Worm (Caenorhabditis elegans) whole organism, L4 larva: ENCODE results near the gene B0496.1.

Experiments used
- D1046.2 ChIP-seq: fragments of 200-800 bp; sonication (Bioruptor generic); IDR thresholded peaks from 2 replicates; pipeline ENCODE4 v1.3.6; 2022; ENCODE audit warnings: missing genetic modification characterization, missing compliant biosample characterization
- F10B5.3 ChIP-seq: sonication (generic microtip); optimal IDR thresholded peaks from 2 replicates; lab custom pipeline; 2016; ENCODE audit warnings: mild to moderate bottlenecking, missing genetic modification characterization, missing compliant biosample characterization
- F26F4.8 ChIP-seq: fragments of 200-800 bp; sonication (Bioruptor generic); conservative IDR thresholded peaks from 2 replicates; pipeline ENCODE4 v1.3.6; 2022; ENCODE audit warnings: missing genetic modification characterization, missing compliant biosample characterization
- F49E8.2 ChIP-seq: sonication (generic microtip); optimal IDR thresholded peaks from 2 replicates; lab custom pipeline; 2016; ENCODE audit warnings: missing compliant biosample characterization, mild to moderate bottlenecking, missing genetic modification characterization, borderline replicate concordance
- T26A8.4 ChIP-seq: fragments of 200-800 bp; sonication (Bioruptor generic); IDR thresholded peaks from 2 replicates; pipeline ENCODE4 v1.3.6; 2022; ENCODE audit warnings: missing genetic modification characterization, missing compliant biosample characterization
- Y105C5A.15 ChIP-seq: fragments of 200-800 bp; sonication (Bioruptor generic); IDR thresholded peaks from 2 replicates; pipeline ENCODE4 v1.3.6; 2022; ENCODE audit warnings: missing genetic modification characterization, missing compliant biosample characterization
- Y75B8A.6 ChIP-seq: fragments of 200-800 bp; sonication (Bioruptor generic); IDR thresholded peaks from 2 replicates; pipeline ENCODE4 v1.3.6; 2022; ENCODE audit warnings: missing genetic modification reagents, missing genetic modification characterization, missing compliant biosample characterization
- ZK546.5 ChIP-seq, 2 experiments: sonication (generic microtip); optimal IDR thresholded peaks; 2 replicates each; lab custom pipeline; 2017; ENCODE audit warnings: missing biosample characterization in 2 of 2, missing genetic modification characterization in 2 of 2
- aly-2 ChIP-seq: sonication (generic microtip); optimal IDR thresholded peaks from 2 replicates; lab custom pipeline; 2018; ENCODE audit warnings: missing biosample characterization, missing genetic modification characterization
- ama-1 ChIP-seq: fragments of 150-350 bp; optimal IDR thresholded peaks from 2 replicates; lab custom pipeline; 2014; ENCODE audit warnings: inconsistent platforms, mixed read lengths
- ceh-28 ChIP-seq: fragments of 150-350 bp; optimal IDR thresholded peaks from 2 replicates; lab custom pipeline; 2014; ENCODE audit warnings: missing biosample characterization, missing genetic modification reagents, missing genetic modification characterization
- ceh-44 ChIP-seq: fragments of 200-800 bp; sonication (Bioruptor generic); IDR thresholded peaks from 2 replicates; pipeline ENCODE4 v1.3.6; 2022; ENCODE audit warnings: missing genetic modification reagents, missing genetic modification characterization, missing compliant biosample characterization
- cey-2 ChIP-seq: sonication (generic microtip); optimal IDR thresholded peaks from 3 replicates; lab custom pipeline; 2017; ENCODE audit warnings: missing genetic modification characterization, mild to moderate bottlenecking, missing compliant biosample characterization, antibody characterized with exemption, borderline replicate concordance; ENCODE audit not compliant: insufficient read depth
- ctbp-1 ChIP-seq: fragments of 200-800 bp; sonication (Bioruptor generic); IDR thresholded peaks from 2 replicates; pipeline ENCODE4 v1.3.6; 2022; ENCODE audit warnings: missing genetic modification reagents, missing genetic modification characterization, missing compliant biosample characterization
- daf-12 ChIP-seq: fragments of 150-350 bp; optimal IDR thresholded peaks from 2 replicates; lab custom pipeline; 2014; ENCODE audit warnings: missing biosample characterization, missing genetic modification reagents, missing genetic modification characterization
- daf-16 ChIP-seq, 3 experiments: sonication (generic microtip); optimal IDR thresholded peaks; 2 replicates each; lab custom pipeline; 2016 to 2017; ENCODE audit warnings: missing genetic modification characterization in 3 of 3, missing genetic modification reagents in 3 of 3, mild to moderate bottlenecking in 2 of 3, missing compliant biosample characterization in 2 of 3, missing biosample characterization in 1 of 3, moderate library complexity in 1 of 3
- daf-8 ChIP-seq: fragments of 200-800 bp; sonication (Bioruptor generic); IDR thresholded peaks from 2 replicates; pipeline ENCODE4 v1.3.6; 2022; ENCODE audit warnings: missing genetic modification characterization, missing compliant biosample characterization
- dpl-1 ChIP-seq: fragments of 150-350 bp; optimal IDR thresholded peaks from 2 replicates; lab custom pipeline; 2014; ENCODE audit warnings: missing biosample characterization, missing genetic modification reagents, missing genetic modification characterization
- egl-43 ChIP-seq: fragments of 200-800 bp; sonication (Bioruptor generic); IDR thresholded peaks from 2 replicates; pipeline ENCODE4 v1.3.6; 2022; ENCODE audit warnings: missing genetic modification reagents, missing genetic modification characterization, missing compliant biosample characterization
- fkh-10 ChIP-seq: fragments of 150-350 bp; optimal IDR thresholded peaks from 2 replicates; lab custom pipeline; 2014; ENCODE audit warnings: missing biosample characterization, missing genetic modification reagents, missing genetic modification characterization
- fos-1 ChIP-seq: fragments of 150-350 bp; optimal IDR thresholded peaks from 2 replicates; lab custom pipeline; 2014; ENCODE audit warnings: missing biosample characterization, missing genetic modification characterization
- gei-8 ChIP-seq: fragments of 200-800 bp; sonication (Bioruptor generic); optimal IDR thresholded peaks from 2 replicates; lab custom pipeline; 2018; ENCODE audit warnings: mild to moderate bottlenecking, missing genetic modification characterization, missing compliant biosample characterization
- hlh-11 ChIP-seq: fragments of 200-800 bp; sonication (Bioruptor generic); optimal IDR thresholded peaks from 2 replicates; lab custom pipeline; 2018; ENCODE audit warnings: mild to moderate bottlenecking, missing genetic modification characterization, missing compliant biosample characterization
- jun-1 ChIP-seq: fragments of 150-350 bp; optimal IDR thresholded peaks from 2 replicates; lab custom pipeline; 2014; ENCODE audit warnings: missing biosample characterization, missing genetic modification reagents, missing genetic modification characterization
- lim-7 ChIP-seq: fragments of 200-800 bp; sonication (Bioruptor generic); IDR thresholded peaks from 2 replicates; pipeline ENCODE4 v1.3.6; 2022; ENCODE audit warnings: missing genetic modification characterization, missing compliant biosample characterization
- lin-1 ChIP-seq: fragments of 200-800 bp; sonication (Bioruptor generic); IDR thresholded peaks from 2 replicates; pipeline ENCODE4 v1.3.6; 2022; ENCODE audit warnings: missing genetic modification reagents, missing genetic modification characterization, missing compliant biosample characterization
- lin-15B ChIP-seq: fragments of 150-350 bp; sonication (generic microtip); optimal IDR thresholded peaks from 3 replicates; lab custom pipeline; 2014; ENCODE audit warnings: missing biosample characterization, missing genetic modification characterization
- lin-29 ChIP-seq: fragments of 200-800 bp; sonication (Bioruptor generic); IDR thresholded peaks from 2 replicates; pipeline ENCODE4 v1.3.6; 2022; ENCODE audit warnings: missing genetic modification reagents, missing genetic modification characterization, missing compliant biosample characterization
- lir-3 ChIP-seq: sonication (generic microtip); optimal IDR thresholded peaks from 2 replicates; lab custom pipeline; 2016; ENCODE audit warnings: mild to moderate bottlenecking, missing genetic modification characterization, missing compliant biosample characterization
- nhr-102 ChIP-seq: sonication (generic microtip); optimal IDR thresholded peaks from 2 replicates; lab custom pipeline; 2016; ENCODE audit warnings: mild to moderate bottlenecking, missing genetic modification characterization, moderate library complexity, missing compliant biosample characterization
- nhr-11 ChIP-seq: fragments of 150-350 bp; optimal IDR thresholded peaks from 2 replicates; lab custom pipeline; 2014; ENCODE audit warnings: missing biosample characterization, missing genetic modification characterization
- nhr-237 ChIP-seq: sonication (generic microtip); optimal IDR thresholded peaks from 2 replicates; lab custom pipeline; 2017; ENCODE audit warnings: missing biosample characterization, missing genetic modification characterization
- nhr-28 ChIP-seq: fragments of 150-350 bp; optimal IDR thresholded peaks from 2 replicates; lab custom pipeline; 2014; ENCODE audit warnings: missing biosample characterization, missing genetic modification characterization
- nhr-76 ChIP-seq: fragments of 150-350 bp; optimal IDR thresholded peaks from 2 replicates; lab custom pipeline; 2014; ENCODE audit warnings: missing biosample characterization, missing genetic modification characterization
- nhr-77 ChIP-seq: fragments of 150-350 bp; optimal IDR thresholded peaks from 2 replicates; lab custom pipeline; 2014; ENCODE audit warnings: missing biosample characterization, missing genetic modification characterization
- rbr-2 ChIP-seq: sonication (generic microtip); optimal IDR thresholded peaks from 2 replicates; lab custom pipeline; 2016; ENCODE audit warnings: missing genotype, missing genetic modification characterization, missing compliant biosample characterization
- sdz-12 ChIP-seq: fragments of 200-800 bp; sonication (Bioruptor generic); optimal IDR thresholded peaks from 2 replicates; lab custom pipeline; 2018; ENCODE audit warnings: mild to moderate bottlenecking, missing genetic modification characterization, missing compliant biosample characterization
- snpc-1.2 ChIP-seq: fragments of 200-800 bp; sonication (Bioruptor generic); IDR thresholded peaks from 2 replicates; pipeline ENCODE4 v1.3.6; 2022; ENCODE audit warnings: missing genetic modification reagents, missing genetic modification characterization, missing compliant biosample characterization
- spr-3 ChIP-seq: fragments of 200-800 bp; sonication (Bioruptor generic); optimal IDR thresholded peaks from 2 replicates; lab custom pipeline; 2018; ENCODE audit warnings: mild to moderate bottlenecking, missing genetic modification characterization, missing compliant biosample characterization
- tag-97 ChIP-seq: fragments of 200-800 bp; sonication (Bioruptor generic); IDR thresholded peaks from 2 replicates; pipeline ENCODE4 v1.3.6; 2022; ENCODE audit warnings: missing genetic modification characterization, missing compliant biosample characterization
- tra-1 ChIP-seq: fragments of 200-800 bp; sonication (Bioruptor generic); IDR thresholded peaks from 2 replicates; pipeline ENCODE4 v1.3.6; 2022; ENCODE audit warnings: missing genetic modification reagents, missing genetic modification characterization, missing compliant biosample characterization
- unc-130 ChIP-seq: sonication (generic microtip); optimal IDR thresholded peaks from 2 replicates; lab custom pipeline; 2016; ENCODE audit warnings: missing genetic modification reagents, missing genetic modification characterization, missing compliant biosample characterization
- vab-7 ChIP-seq: fragments of 200-800 bp; sonication (Bioruptor generic); IDR thresholded peaks from 2 replicates; pipeline ENCODE4 v1.3.6; 2022; ENCODE audit warnings: missing genetic modification reagents, missing genetic modification characterization, missing compliant biosample characterization
- zfp-2 ChIP-seq: sonication (generic microtip); optimal IDR thresholded peaks from 2 replicates; lab custom pipeline; 2016; ENCODE audit warnings: mild to moderate bottlenecking, missing genetic modification characterization, missing compliant biosample characterization
- zfp-3 ChIP-seq: fragments of 200-800 bp; sonication (Bioruptor generic); conservative IDR thresholded peaks from 2 replicates; pipeline ENCODE4 v1.3.6; 2022; ENCODE audit warnings: missing genetic modification reagents, missing genetic modification characterization, missing compliant biosample characterization
- zip-11 ChIP-seq: fragments of 200-800 bp; sonication (Bioruptor generic); IDR thresholded peaks from 2 replicates; pipeline ENCODE4 v1.3.6; 2022; ENCODE audit warnings: missing genetic modification characterization, missing compliant biosample characterization

Gene B0496.1

ce11 chrIV:7485565-7486200, 39.6 kb downstream of the B0496.1 start:
- TF ChIP-seq Y105C5A.15 (GFP tag; lab: Robert Waterston, UW) (peak; percentile 32; the same call in 1 of the 2 replicates), F49E8.2 (tag; lab: Kevin White, UChicago) (peak; percentile 14), D1046.2 (GFP tag; lab: Robert Waterston, UW) (0 out of 2 replicates have a peak, but pooled peaks have one; percentile 8), F26F4.8 (GFP tag; lab: Robert Waterston, UW) (peak; percentile 64; the same call in 1 of the 2 replicates), egl-43 (GFP tag; lab: Robert Waterston, UW) (peak; percentile 60; the same call in 1 of the 2 replicates), lim-7 (GFP tag; lab: Robert Waterston, UW) (peak; percentile 23; the same call in 1 of the 2 replicates)

- TF ChIP-seq tra-1 (GFP tag; lab: Robert Waterston, UW) (0 out of 2 replicates have a peak, but pooled peaks have one; percentile 43), snpc-1.2 (GFP tag; lab: Robert Waterston, UW) (peak; percentile 68), nhr-76 (tag; lab: Kevin White, UChicago) (no peak), D1046.2 (GFP tag; lab: Robert Waterston, UW) (0 out of 2 replicates have a peak, but pooled peaks have one; percentile 40), aly-2 (tag; lab: Kevin White, UChicago) (no peak), spr-3 (no peak), nhr-77 (tag; lab: Kevin White, UChicago) (peak; percentile 20), fkh-10 (GFP tag; lab: Kevin White, UChicago) (no peak), dpl-1 (GFP tag; lab: Kevin White, UChicago) (peak; percentile 42), jun-1 (tag; lab: Kevin White, UChicago) (no peak), ctbp-1 (GFP tag; lab: Robert Waterston, UW) (no peak), F10B5.3 (peak; percentile 72), ama-1 (no peak), lin-29 (GFP tag; lab: Robert Waterston, UW) (no peak), cey-2 (tag; lab: Kevin White, UChicago) (no peak), ceh-28 (tag; lab: Kevin White, UChicago) (no peak), lin-15B (tag; lab: Kevin White, UChicago) (no peak), nhr-237 (tag; lab: Kevin White, UChicago) (no peak), zfp-3 (GFP tag; lab: Robert Waterston, UW) (no peak), T26A8.4 (GFP tag; lab: Robert Waterston, UW) (peak; percentile 70), lin-1 (GFP tag; lab: Robert Waterston, UW) (peak; percentile 45; the same call in 1 of the 2 replicates), rbr-2 (peak; percentile 74), tag-97 (no peak), ZK546.5 (tag; optimal IDR thresholded peaks at IDR 0.05; lab: Kevin White, UChicago) (no peak), daf-8 (GFP tag; lab: Robert Waterston, UW) (no peak), gei-8 (no peak), sdz-12 (GFP tag; lab: Kevin White, UChicago) (no peak), Y75B8A.6 (GFP tag; lab: Robert Waterston, UW) (no peak), nhr-102 (peak; percentile 86), ceh-44 (GFP tag; lab: Robert Waterston, UW) (no peak), nhr-11 (tag; lab: Kevin White, UChicago) (no peak), F26F4.8 (GFP tag; lab: Robert Waterston, UW) (no peak; the same call in 1 of the 2 replicates), lir-3 (tag; lab: Kevin White, UChicago) (no peak), daf-12 (tag; lab: Kevin White, UChicago) (no peak), daf-16 (GFP tag; optimal IDR thresholded peaks at IDR 0.05; lab: Kevin White, UChicago) (peak in 1 of 2 experiments; percentile 17), daf-16 (tag; optimal IDR thresholded peaks at IDR 0.05; lab: Kevin White, UChicago) (peak; percentile 87), vab-7 (GFP tag; lab: Robert Waterston, UW) (peak; percentile 40; the same call in 1 of the 2 replicates), hlh-11 (tag; lab: Kevin White, UChicago) (peak; percentile 91), zip-11 (GFP tag; lab: Robert Waterston, UW) (no peak), Y105C5A.15 (GFP tag; lab: Robert Waterston, UW) (no peak), nhr-28 (tag; lab: Kevin White, UChicago) (peak; percentile 18), zfp-2 (tag; lab: Kevin White, UChicago) (no peak), fos-1 (no peak), unc-130 (GFP tag; lab: Kevin White, UChicago) (no peak)
Measured at ce11 chrIV:7486201-7486947, 40.3 kb downstream of the B0496.1 start, which contains the start of the genes his-61 and his-62. TSS of gene his-61 (minus strand) at chrIV:7486217. TSS of gene his-62 (plus strand) at chrIV:7486545.
